Worm (Caenorhabditis elegans) whole organism, dauer: ENCODE results near the gene F55B11.5.
"Not testable (repeated sequence)": the region's sequence is repeated elsewhere in the genome, so short reads cannot be mapped to it uniquely, and the experiment has no call there.

ENCODE experiments used
- unc-62 ChIP-seq: sonication (generic microtip); optimal IDR thresholded peaks from 2 replicates; lab custom pipeline; 2017; ENCODE audit warnings: missing biosample characterization, missing genetic modification reagents, missing genetic modification characterization

F55B11.5 gene

DNA sequence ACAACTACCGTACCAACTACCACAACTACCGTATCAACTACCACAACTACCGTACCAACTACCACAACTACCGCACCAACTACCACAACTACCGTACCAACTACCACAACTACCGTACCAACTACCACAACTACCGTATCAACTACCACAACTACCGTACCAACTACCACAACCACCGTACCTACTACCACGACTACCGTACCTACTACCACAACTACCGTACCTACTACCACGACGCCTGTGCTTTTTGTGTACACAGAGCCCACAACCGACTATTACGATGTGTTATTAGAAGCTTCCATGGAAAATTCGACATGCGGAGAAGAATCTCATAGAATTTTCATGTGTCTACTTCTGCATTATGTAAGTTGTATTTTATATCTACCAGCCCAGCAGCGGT is at the start of gene F55B11.5:
F55B11.5 (plus strand) TSS at position 301 of the 400 bp plus-strand sequence.
- TF ChIP-seq unc-62 (GFP tag; lab: Kevin White, UChicago) = not testable (repeated sequence)

DNA sequence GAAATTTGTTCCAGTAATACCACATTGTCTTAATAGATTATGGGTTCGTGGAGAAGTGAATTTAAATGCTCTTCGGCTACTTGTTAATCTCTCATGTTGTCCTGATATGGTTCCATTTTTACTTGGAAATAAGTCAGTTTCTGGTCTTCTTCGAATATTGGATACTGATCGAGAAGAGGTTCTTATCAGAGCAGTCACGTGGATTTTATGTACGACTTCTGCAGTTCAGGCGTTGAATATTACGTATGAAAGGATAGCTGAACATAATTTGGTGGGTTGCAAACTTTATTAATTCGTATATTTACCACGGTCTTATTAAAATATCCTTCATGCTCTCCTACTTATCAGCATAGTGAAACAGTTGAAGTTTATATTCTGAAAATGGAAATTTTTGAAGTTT is 49.6 kb upstream of the F55B11.5 start:
- TF ChIP-seq unc-62 (GFP tag; lab: Kevin White, UChicago) = no peak

DNA sequence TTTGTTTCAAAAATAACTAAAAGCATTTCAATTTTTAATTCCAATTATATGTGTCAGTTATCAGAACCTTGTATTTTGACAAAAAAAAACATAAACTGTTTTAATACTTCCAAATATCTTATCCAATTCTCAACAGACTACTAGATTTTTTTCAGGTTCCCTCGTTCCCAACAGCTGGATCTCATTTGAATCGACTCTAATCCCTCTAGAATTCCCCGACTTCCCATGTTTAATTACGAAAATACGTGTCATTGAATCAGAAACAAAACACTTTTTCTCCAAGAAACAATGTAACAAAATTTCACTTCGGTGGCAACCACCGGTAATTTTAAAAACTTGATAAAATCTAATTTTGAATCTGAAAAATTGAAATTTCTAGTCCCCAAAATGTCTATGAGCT is 48.3 kb upstream of the F55B11.5 start:
- no peak for TF ChIP-seq unc-62 (GFP tag; lab: Kevin White, UChicago)

DNA sequence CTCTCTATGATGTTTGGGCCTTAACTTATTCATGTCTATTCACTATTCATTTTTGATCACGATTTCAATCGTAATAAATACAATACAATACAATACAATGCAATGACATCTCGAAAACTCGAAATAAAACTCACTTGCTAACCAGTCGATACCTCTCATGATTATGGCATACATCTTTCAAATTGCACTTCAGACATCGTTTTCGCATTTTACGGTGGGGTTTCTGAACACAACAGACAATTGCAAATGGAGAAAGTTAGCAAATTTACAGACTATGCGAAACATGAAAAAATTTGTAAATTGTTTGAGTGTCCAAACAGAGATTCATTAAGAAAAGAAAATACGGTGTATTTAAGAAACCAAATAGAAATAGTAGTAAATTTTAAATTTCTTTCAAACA is 44.0 kb upstream of the F55B11.5 start, which contains the start of gene paqr-3:
paqr-3 (minus strand) TSS at position 210 of the 400 bp plus-strand sequence.
- no peak for TF ChIP-seq unc-62 (GFP tag; lab: Kevin White, UChicago)

DNA sequence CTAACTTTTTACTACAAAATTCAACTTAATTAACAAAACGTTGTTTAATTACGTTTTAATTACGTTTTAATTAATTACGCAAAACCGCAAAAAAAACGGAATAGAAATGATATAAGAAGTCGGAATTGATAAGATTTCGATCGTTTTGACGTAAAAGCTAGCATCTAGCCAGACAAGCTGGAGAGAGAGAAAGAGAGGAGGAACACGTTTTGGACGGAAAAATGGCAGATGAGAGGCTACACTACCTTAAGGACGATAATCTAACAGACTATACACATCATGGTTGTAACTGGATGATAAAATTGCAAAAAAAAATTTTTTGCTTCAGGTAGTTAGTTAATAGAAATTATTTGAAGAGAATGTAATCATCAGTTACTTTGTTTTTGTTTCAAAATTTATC is 43.3 kb upstream of the F55B11.5 start:
- no peak for TF ChIP-seq unc-62 (GFP tag; lab: Kevin White, UChicago)

DNA sequence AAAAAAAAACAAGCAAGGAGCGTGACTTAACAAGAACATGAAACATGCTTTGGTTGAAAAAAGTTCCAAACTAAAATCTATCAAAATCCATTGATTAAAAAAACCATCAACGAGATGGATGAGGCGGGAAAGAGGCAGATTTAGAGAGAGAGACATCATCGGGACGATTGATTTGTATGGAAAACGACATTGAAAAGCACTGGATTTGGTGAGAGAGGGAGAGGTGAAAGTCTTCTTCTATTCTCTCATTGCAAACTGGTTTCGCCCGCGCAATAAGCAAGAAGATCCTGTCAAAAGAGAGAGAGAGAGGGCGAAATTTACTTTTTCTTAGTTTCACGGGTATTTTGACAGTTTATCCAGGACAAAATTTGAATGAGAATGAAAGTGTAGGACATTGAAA is 42.4 kb upstream of the F55B11.5 start:
- TF ChIP-seq unc-62 (GFP tag; lab: Kevin White, UChicago) = no peak

DNA sequence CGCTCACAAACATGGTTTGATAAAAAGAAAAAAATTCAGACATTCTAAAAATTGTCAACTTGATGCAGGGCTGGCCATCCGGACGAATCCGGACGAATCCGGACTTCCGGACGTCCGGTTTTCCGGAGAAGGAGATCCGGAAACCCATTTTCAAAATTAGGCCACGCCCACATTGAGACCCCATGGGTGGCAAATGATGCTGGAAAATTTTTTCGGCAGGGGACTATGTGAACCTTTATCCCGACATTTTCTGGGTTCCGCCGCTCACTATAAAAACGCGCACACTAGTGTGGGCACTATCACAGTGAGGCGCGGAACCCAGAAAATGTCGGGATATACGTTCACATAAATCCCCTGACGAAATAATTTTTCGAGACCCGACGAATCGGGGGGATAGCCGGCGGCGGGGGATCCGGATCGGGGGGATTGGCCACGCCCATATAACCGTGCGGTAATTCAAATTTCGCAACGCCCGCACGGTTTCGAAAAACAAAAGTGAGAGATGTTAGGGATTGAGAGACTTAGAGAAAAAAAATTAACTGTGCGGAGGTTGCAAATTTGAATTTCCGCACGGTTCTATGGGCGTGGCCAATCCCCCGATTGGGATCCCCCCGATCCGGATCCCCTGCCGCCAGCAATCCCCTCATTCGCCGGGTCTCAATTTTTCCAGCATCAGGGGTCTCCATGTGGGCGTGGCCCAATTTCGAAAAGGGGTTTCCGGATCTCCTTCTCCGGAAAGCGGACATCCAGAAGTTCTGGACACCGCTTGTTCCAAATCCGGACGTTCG is 39.5 kb upstream of the F55B11.5 start:
- no peak for TF ChIP-seq unc-62 (GFP tag; lab: Kevin White, UChicago)

DNA sequence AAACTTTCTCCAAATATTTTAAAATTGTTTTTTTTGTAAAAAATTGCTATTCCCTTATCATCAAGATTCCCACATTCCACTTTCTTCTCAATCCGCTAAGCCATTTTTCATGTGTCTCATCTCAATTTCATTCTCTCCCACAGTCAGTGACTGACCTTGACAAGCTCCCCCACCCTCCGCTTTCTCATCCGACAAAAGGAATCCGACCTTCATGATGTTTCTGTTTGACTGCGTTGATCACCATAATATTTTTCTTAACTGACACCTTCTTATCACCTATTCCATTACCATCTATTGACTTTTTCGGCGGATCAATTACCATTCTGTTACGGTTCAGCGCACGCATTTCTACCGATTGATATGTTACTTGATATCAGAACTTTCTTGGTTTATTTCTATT is 38.4 kb upstream of the F55B11.5 start:
- no peak for TF ChIP-seq unc-62 (GFP tag; lab: Kevin White, UChicago)

DNA sequence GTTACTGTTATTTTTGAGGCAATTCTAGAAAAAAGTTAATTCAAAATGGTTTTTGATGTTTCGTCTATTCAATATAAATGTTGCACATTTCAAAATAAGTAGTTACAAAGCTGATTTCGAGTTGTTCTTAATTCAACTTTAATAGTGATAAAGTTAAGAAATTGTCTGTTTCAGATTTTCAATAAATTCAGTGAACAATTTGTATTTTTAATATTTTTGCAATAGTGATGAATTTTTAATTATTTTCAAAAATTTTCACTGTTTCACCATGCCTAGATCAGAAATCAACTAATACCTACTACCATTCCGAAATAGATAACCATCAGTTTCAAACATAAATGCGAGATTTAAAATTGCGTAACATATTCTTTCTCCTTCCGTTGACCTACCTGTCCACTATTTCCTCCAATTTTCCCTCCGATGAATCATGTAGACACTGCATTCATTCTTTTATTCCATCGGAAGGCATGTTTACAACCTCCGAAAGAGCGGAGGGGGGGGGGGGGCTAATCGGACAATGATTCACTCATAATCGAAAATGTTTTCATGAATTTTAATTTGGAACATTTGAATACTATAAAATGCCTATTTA is 37.4 kb upstream of the F55B11.5 start:
- no peak for TF ChIP-seq unc-62 (GFP tag; lab: Kevin White, UChicago)

DNA sequence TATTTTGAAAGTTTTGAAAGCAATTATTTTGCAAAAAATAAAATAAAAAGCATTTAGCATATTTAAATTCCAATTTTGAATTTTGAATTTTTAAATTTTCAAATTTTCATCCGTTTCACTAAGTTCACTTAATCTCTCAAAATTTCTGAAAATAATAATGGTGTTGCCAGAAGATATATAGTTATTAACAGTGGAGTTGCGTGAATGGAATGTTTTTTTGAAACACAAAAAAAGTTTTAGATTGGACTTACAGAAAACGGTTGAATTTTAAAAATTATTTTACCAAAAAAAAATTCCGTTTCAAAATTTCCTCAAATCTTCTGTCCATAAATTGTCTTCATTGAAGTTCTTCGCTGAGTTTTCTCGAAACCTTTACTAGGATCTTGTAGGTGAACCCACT is 36.2 kb upstream of the F55B11.5 start:
- TF ChIP-seq unc-62 (GFP tag; lab: Kevin White, UChicago) = no peak

DNA sequence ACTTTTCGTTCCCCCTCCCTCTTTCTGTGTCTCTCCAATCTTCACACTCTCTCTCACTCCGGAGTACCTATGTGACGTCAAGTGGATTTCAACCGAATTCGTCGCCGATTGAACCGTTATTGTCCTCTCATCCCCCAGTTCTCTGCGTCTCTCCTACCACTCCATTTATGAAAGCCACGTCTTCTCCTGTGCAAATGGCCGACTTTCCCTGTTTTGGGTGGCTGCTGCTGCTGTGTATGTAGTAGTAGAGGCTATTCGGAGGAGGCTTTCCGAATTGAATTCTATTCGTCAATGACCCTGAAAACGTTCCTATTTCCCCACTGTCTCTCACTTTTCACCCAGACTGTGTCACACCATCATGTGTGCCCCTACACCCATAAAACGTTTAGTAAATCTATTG is 35.7 kb upstream of the F55B11.5 start:
- TF ChIP-seq unc-62 (GFP tag; lab: Kevin White, UChicago) = no peak

DNA sequence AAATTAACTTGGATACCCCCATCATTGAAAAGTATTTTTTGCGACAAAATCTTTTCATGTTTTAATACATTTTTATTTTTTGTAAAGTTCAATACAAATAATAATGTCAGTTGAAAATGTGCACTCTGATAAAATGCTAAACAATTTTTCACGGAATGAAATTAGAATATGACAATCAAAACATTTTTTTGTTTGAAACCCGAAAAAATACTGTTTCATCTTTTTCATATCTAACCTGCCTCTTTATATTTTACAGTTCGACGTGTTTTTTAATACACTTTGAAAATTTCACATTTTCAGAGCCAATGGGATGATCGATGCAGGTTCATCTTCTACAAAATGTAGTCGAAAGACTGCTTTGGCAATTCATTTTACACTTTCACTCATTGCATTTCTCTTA is 33.7 kb upstream of the F55B11.5 start, which contains the start of gene clc-8:
clc-8 (plus strand) TSS at position 301 of the 400 bp plus-strand sequence.
- no peak for TF ChIP-seq unc-62 (GFP tag; lab: Kevin White, UChicago)

DNA sequence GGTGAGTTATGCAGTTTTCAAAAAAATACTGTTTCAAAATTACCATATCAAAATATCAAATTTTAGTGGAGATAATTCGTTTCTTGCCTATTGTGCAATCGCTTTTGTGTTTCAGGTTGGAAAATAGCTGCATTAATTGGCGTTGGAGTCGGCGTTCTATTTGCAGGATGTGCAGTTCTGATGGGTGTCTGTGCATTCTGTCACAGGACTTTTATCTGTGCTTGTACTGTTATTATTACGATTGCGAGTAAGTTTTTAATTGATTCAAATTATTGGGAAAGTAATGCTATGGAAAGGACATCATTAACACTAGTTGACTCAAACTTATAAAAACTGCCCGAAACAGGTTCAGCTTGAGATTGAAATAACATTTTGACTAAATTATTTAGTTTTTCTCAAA is 32.7 kb upstream of the F55B11.5 start:
- TF ChIP-seq unc-62 (GFP tag; lab: Kevin White, UChicago) = no peak

DNA sequence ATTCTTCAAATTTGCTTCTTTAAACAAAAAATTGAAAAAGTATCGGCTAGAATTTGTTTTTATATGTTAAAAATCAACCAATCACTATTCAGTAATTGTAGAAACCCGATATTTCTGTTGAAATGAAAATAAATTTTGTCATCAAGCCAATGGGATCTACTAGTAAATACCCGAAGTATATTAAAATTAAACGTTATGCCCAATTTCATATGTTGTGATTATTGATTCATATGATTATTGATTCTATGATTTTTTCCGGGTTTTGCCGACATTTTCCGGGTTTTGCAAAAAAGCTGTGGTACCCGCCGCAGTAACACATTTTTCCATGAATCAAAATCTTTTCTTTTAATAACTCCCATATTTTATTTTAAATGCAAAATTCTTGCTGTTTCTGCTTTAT is 32.0 kb upstream of the F55B11.5 start:
- TF ChIP-seq unc-62 (GFP tag; lab: Kevin White, UChicago) = no peak

DNA sequence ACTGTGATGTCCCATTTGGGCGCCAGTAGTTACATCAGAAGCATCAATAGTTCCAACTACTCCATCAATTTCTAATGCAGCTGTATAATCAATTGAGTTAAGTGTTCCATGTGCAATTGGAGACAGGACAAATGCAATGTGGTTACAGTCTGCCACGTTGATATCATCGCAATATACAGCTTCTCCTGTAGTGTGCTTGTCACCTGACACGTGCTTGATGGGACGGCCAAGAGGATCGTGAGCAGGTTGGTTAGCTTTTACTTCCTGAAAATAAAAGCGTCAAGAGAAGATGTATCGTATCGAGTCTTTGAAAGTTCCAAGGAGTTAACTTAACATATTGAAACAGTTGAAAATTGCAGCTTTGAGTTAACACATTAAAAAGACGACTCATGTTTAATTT is 18.9 kb upstream of the F55B11.5 start:
- TF ChIP-seq unc-62 (GFP tag; lab: Kevin White, UChicago) = no peak

DNA sequence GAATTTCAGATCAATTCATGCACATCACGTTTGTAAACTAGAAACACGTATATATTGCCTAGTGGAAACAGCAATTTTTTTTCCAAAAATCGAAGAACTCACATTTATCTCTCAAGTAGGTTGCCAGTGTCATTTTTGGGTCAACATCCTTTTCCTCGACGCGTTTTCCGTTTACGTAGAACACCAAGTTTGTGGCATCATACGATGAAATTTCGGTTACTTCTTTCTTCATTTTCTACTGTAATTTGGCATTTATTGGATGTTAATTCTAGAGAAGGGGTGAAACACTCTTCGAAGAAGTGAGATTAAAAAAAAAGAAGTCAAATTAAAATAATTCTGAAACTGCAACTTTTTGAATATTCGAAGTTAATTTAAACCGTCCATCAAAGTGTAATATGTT is 14.8 kb upstream of the F55B11.5 start, which contains the start of gene xdh-1:
xdh-1 (minus strand) TSS at position 240 of the 400 bp plus-strand sequence.
- TF ChIP-seq unc-62 (GFP tag; lab: Kevin White, UChicago) = no peak

DNA sequence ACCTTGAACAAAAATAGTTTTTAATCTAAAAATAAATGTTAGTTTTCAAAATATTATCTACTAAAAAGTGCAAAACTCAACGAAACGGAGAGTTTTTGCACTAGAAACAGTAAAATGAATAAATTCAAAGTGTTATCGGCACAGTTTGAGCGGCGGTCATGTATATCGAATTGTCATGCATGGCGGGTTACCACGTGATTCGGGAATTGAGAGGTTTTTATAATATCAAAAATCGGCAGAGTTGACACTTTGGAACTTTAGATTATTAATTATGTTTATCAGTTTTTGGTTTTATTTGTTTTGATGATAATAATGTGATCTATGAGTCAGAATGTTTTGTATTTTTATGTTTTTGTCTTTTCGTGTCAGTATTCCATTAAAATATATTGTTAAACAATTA is 14.1 kb upstream of the F55B11.5 start:
- TF ChIP-seq unc-62 (GFP tag; lab: Kevin White, UChicago) = no peak
